Worm (Caenorhabditis elegans) whole organism, L1 larva: ENCODE measurements around the gene nhx-2.
A peak's percentile ranks its signal among the peaks of the same experiment; 100 is the strongest.

Experiments used
- alr-1 ChIP-seq: fragments of 200-800 bp; sonication (Bioruptor generic); optimal IDR thresholded peaks from 2 replicates; lab custom pipeline; 2018; ENCODE audit warnings: borderline replicate concordance, mild to moderate bottlenecking, missing genetic modification characterization, missing compliant biosample characterization
- aly-2 ChIP-seq: fragments of 150-350 bp; optimal IDR thresholded peaks from 2 replicates; lab custom pipeline; 2014; ENCODE audit warnings: missing biosample characterization, missing genetic modification characterization
- blmp-1 ChIP-seq: fragments of 150-350 bp; optimal IDR thresholded peaks from 2 replicates; lab custom pipeline; 2014; ENCODE audit warnings: missing biosample characterization, missing genetic modification characterization
- ceh-8 ChIP-seq: fragments of 200-800 bp; sonication (Bioruptor generic); optimal IDR thresholded peaks from 2 replicates; lab custom pipeline; 2018; ENCODE audit warnings: mild to moderate bottlenecking, missing genetic modification characterization, moderate library complexity, missing compliant biosample characterization
- ces-1 ChIP-seq: fragments of 150-350 bp; optimal IDR thresholded peaks from 2 replicates; lab custom pipeline; 2014; ENCODE audit warnings: missing biosample characterization, missing genetic modification reagents, missing genetic modification characterization
- dsc-1 ChIP-seq: sonication (generic microtip); optimal IDR thresholded peaks from 2 replicates; lab custom pipeline; 2016; ENCODE audit warnings: mild to moderate bottlenecking, missing genetic modification characterization, missing compliant biosample characterization
- efl-1 ChIP-seq, 4 experiments: fragments of 150-350 bp; optimal IDR thresholded peaks in 3 of 4; peaks in 1 of 4; 1 replicate in 1 of 4; 2 replicates in 3 of 4; lab custom pipeline; 2014; ENCODE audit warnings: missing biosample characterization in 2 of 4, missing genetic modification characterization in 2 of 4, missing genetic modification reagents in 2 of 4
- elt-2 ChIP-seq: sonication (generic microtip); optimal IDR thresholded peaks from 2 replicates; lab custom pipeline; 2016; ENCODE audit warnings: missing genetic modification characterization, mild to moderate bottlenecking, inconsistent platforms, missing compliant biosample characterization, missing genetic modification reagents
- elt-3 ChIP-seq, 6 experiments: fragments of 150-350 bp in 1 of 6; sonication (generic microtip); optimal IDR thresholded peaks; 2 replicates each; lab custom pipeline; 2017 to 2018; ENCODE audit warnings: missing biosample characterization in 6 of 6, missing genetic modification characterization in 6 of 6, inconsistent platforms in 1 of 6
- fkh-10 ChIP-seq: sonication (generic microtip); optimal IDR thresholded peaks from 2 replicates; lab custom pipeline; 2017; ENCODE audit warnings: missing biosample characterization, missing genetic modification reagents, missing genetic modification characterization
- hlh-4 ChIP-seq: sonication (generic microtip); optimal IDR thresholded peaks from 2 replicates; lab custom pipeline; 2016; ENCODE audit warnings: mild to moderate bottlenecking, missing genetic modification characterization, missing compliant biosample characterization
- hpl-2 ChIP-seq: fragments of 150-350 bp; optimal IDR thresholded peaks from 2 replicates; lab custom pipeline; 2014; ENCODE audit warnings: missing biosample characterization, missing genetic modification reagents, missing genetic modification characterization
- irx-1 ChIP-seq: sonication (generic microtip); optimal IDR thresholded peaks from 2 replicates; lab custom pipeline; 2016; ENCODE audit warnings: missing genetic modification characterization, missing compliant biosample characterization
- jun-1 ChIP-seq: fragments of 150-350 bp; optimal IDR thresholded peaks from 2 replicates; lab custom pipeline; 2014; ENCODE audit warnings: missing biosample characterization, missing genetic modification reagents, missing genetic modification characterization
- lin-14 ChIP-seq: fragments of 200-800 bp; sonication (Bioruptor generic); optimal IDR thresholded peaks from 2 replicates; lab custom pipeline; 2018; ENCODE audit warnings: mild to moderate bottlenecking, missing genetic modification characterization, moderate library complexity, missing compliant biosample characterization
- lin-35 ChIP-seq, 2 experiments: fragments of 150-350 bp; optimal IDR thresholded peaks; 2 replicates each; lab custom pipeline; 2014; ENCODE audit warnings: missing biosample characterization in 2 of 2, missing genetic modification characterization in 2 of 2, missing genetic modification reagents in 2 of 2
- lsy-2 ChIP-seq, 2 experiments: fragments of 150-350 bp; optimal IDR thresholded peaks; 2 replicates each; lab custom pipeline; 2014; ENCODE audit warnings: missing biosample characterization in 2 of 2, missing genetic modification characterization in 2 of 2
- mef-2 ChIP-seq: fragments of 150-350 bp; optimal IDR thresholded peaks from 2 replicates; lab custom pipeline; 2014; ENCODE audit warnings: missing biosample characterization, missing genetic modification characterization
- mep-1 ChIP-seq: fragments of 150-350 bp; optimal IDR thresholded peaks from 2 replicates; lab custom pipeline; 2014; ENCODE audit warnings: missing biosample characterization, missing genetic modification characterization
- nhr-19 ChIP-seq: fragments of 200-800 bp; sonication (Bioruptor generic); conservative IDR thresholded peaks from 2 replicates; pipeline ENCODE4 v1.3.6; 2022; ENCODE audit warnings: missing genetic modification characterization, missing compliant biosample characterization
- nhr-28 ChIP-seq: fragments of 150-350 bp; optimal IDR thresholded peaks from 2 replicates; lab custom pipeline; 2014; ENCODE audit warnings: missing biosample characterization, missing genetic modification characterization
- nhr-47 ChIP-seq: sonication (generic microtip); optimal IDR thresholded peaks from 2 replicates; lab custom pipeline; 2016; ENCODE audit warnings: mild to moderate bottlenecking, missing genetic modification characterization, moderate library complexity, missing compliant biosample characterization
- nhr-71 ChIP-seq: sonication (generic microtip); optimal IDR thresholded peaks from 2 replicates; lab custom pipeline; 2016; ENCODE audit warnings: mild to moderate bottlenecking, missing genetic modification characterization, moderate library complexity, missing compliant biosample characterization
- nhr-76 ChIP-seq: sonication (generic microtip); optimal IDR thresholded peaks from 2 replicates; lab custom pipeline; 2017; ENCODE audit warnings: missing biosample characterization, missing genetic modification characterization
- nhr-77 ChIP-seq: fragments of 150-350 bp; optimal IDR thresholded peaks from 2 replicates; lab custom pipeline; 2014; ENCODE audit warnings: missing biosample characterization, missing genetic modification characterization
- nhr-84 ChIP-seq: sonication (generic microtip); optimal IDR thresholded peaks from 2 replicates; lab custom pipeline; 2017; ENCODE audit warnings: missing biosample characterization, missing genetic modification characterization
- nhr-85 ChIP-seq: sonication (generic microtip); peaks from one replicate; lab custom pipeline; 2016; ENCODE audit warnings: missing genetic modification characterization, inconsistent platforms, missing compliant biosample characterization
- pax-3 ChIP-seq: fragments of 200-800 bp; sonication (Bioruptor generic); optimal IDR thresholded peaks from 2 replicates; lab custom pipeline; 2018; ENCODE audit warnings: mild to moderate bottlenecking, missing genetic modification characterization, moderate library complexity, missing compliant biosample characterization
- snpc-4 ChIP-seq: fragments of 150-350 bp; optimal IDR thresholded peaks from 2 replicates; lab custom pipeline; 2014; ENCODE audit warnings: missing biosample characterization, missing genetic modification characterization
- snu-23 ChIP-seq: sonication (generic microtip); optimal IDR thresholded peaks from 2 replicates; lab custom pipeline; 2016; ENCODE audit warnings: missing genetic modification characterization, missing compliant biosample characterization
- sox-4 ChIP-seq: sonication (generic microtip); optimal IDR thresholded peaks from 2 replicates; lab custom pipeline; 2016; ENCODE audit warnings: missing genetic modification characterization, missing compliant biosample characterization
- sptf-1 ChIP-seq: fragments of 150-350 bp; optimal IDR thresholded peaks from 2 replicates; lab custom pipeline; 2014; ENCODE audit warnings: missing biosample characterization, missing genetic modification characterization
- swsn-7 ChIP-seq: sonication (generic microtip); optimal IDR thresholded peaks from 2 replicates; lab custom pipeline; 2016; ENCODE audit warnings: missing genetic modification characterization, missing compliant biosample characterization
- tlp-1 ChIP-seq: fragments of 150-350 bp; optimal IDR thresholded peaks from 2 replicates; lab custom pipeline; 2014; ENCODE audit warnings: missing biosample characterization, missing genetic modification characterization
- unc-30 ChIP-seq: sonication (generic microtip); optimal IDR thresholded peaks from 2 replicates; lab custom pipeline; 2017; ENCODE audit warnings: missing biosample characterization, missing genetic modification characterization
- unc-62 ChIP-seq: fragments of 150-350 bp; optimal IDR thresholded peaks from 2 replicates; lab custom pipeline; 2014; ENCODE audit warnings: missing biosample characterization, missing genetic modification reagents, missing genetic modification characterization
- unc-86 ChIP-seq: sonication (generic microtip); optimal IDR thresholded peaks from 2 replicates; lab custom pipeline; 2016; ENCODE audit warnings: missing genetic modification characterization, missing compliant biosample characterization
- vab-15 ChIP-seq: sonication (generic microtip); optimal IDR thresholded peaks from 2 replicates; lab custom pipeline; 2017; ENCODE audit warnings: missing genotype, mild to moderate bottlenecking, missing genetic modification characterization, missing compliant biosample characterization
- zip-4 ChIP-seq: fragments of 200-800 bp; sonication (Bioruptor generic); optimal IDR thresholded peaks from 2 replicates; lab custom pipeline; 2018; ENCODE audit warnings: mild to moderate bottlenecking, missing genetic modification characterization, moderate library complexity, missing compliant biosample characterization
- ztf-11 ChIP-seq, 2 experiments: sonication (generic microtip); optimal IDR thresholded peaks; 2 replicates each; lab custom pipeline; 2016 to 2017; ENCODE audit warnings: missing genetic modification characterization in 2 of 2, missing biosample characterization in 1 of 2, missing compliant biosample characterization in 1 of 2

nhx-2 gene

ce11 chrII:7722784-7723183 lies 29.0 kb upstream of the nhx-2 start (continued):
- TF ChIP-seq lsy-2 (tag; optimal IDR thresholded peaks at IDR 0.05; lab: Kevin White, UChicago) (peak in 1 of 2 experiments; percentile 28), ceh-8 (GFP tag; lab: Kevin White, UChicago) (no peak), elt-3 (tag; optimal IDR thresholded peaks at IDR 0.05; lab: Kevin White, UChicago) (no peak), ces-1 (GFP tag; lab: Kevin White, UChicago) (no peak)
- TF ChIP-seq, all 84 proteins: peak for 6

ce11 chrII:7720479-7720878 lies 26.7 kb upstream of the nhx-2 start:
- peak; percentile 13 for TF ChIP-seq nhr-71 (tag; lab: Kevin White, UChicago)
- no peak for TF ChIP-seq mef-2
- peak; percentile 26 for TF ChIP-seq lin-14 (GFP tag; lab: Kevin White, UChicago)
- TF ChIP-seq hlh-4 (tag; lab: Kevin White, UChicago): no peak
- no peak for TF ChIP-seq elt-2 (tag; lab: Kevin White, UChicago)
- peak; percentile 4 for TF ChIP-seq snu-23

ce11 chrII:7719039-7719438 lies 25.3 kb upstream of the nhx-2 start:
- no peak for TF ChIP-seq efl-1 (optimal IDR thresholded peaks at IDR 0.05; lab: Kevin White, UChicago)
- TF ChIP-seq efl-1 (GFP tag; optimal IDR thresholded peaks at IDR 0.05 in 1 of 2; lab: Kevin White, UChicago): peak in 1 of 2 experiments; percentile 39
- peak; percentile 68 for TF ChIP-seq lin-14 (GFP tag; lab: Kevin White, UChicago)
- TF ChIP-seq snpc-4 (tag; lab: Kevin White, UChicago): no peak
- TF ChIP-seq nhr-71 (tag; lab: Kevin White, UChicago): peak; percentile 2
- peak; percentile 78 for TF ChIP-seq fkh-10

ce11 chrII:7718491-7718890 lies 24.7 kb upstream of the nhx-2 start, which contains the start of gene cpna-5:
Gene cpna-5 (minus strand): TSS chrII:7718591.
- TF ChIP-seq ztf-11 (tag; optimal IDR thresholded peaks at IDR 0.05; lab: Kevin White, UChicago) (no peak), vab-15 (tag; lab: Kevin White, UChicago) (no peak), efl-1 (optimal IDR thresholded peaks at IDR 0.05; lab: Kevin White, UChicago) (no peak), efl-1 (GFP tag; optimal IDR thresholded peaks at IDR 0.05 in 1 of 2; lab: Kevin White, UChicago) (no peak)

ce11 chrII:7716112-7716511 lies 22.4 kb upstream of the nhx-2 start:
- TF ChIP-seq unc-86 (tag; lab: Kevin White, UChicago) (peak; percentile 23), sptf-1 (tag; lab: Kevin White, UChicago) (no peak), lin-14 (GFP tag; lab: Kevin White, UChicago) (peak; percentile 65), fkh-10 (peak; percentile 89), nhr-28 (tag; lab: Kevin White, UChicago) (no peak), nhr-71 (tag; lab: Kevin White, UChicago) (peak; percentile 33), mep-1 (tag; lab: Kevin White, UChicago) (peak; percentile 10)

- TF ChIP-seq zip-4 (GFP tag; lab: Kevin White, UChicago): no peak
- no peak for TF ChIP-seq swsn-7 (tag; lab: Kevin White, UChicago)
- TF ChIP-seq fkh-10: peak; percentile 95
- TF ChIP-seq nhr-76 (tag; lab: Kevin White, UChicago): no peak
- no peak for TF ChIP-seq nhr-77 (tag; lab: Kevin White, UChicago)
- no peak for TF ChIP-seq tlp-1 (tag; lab: Kevin White, UChicago)
- TF ChIP-seq aly-2: no peak
- TF ChIP-seq irx-1 (tag; lab: Kevin White, UChicago): peak; percentile 25
- no peak for TF ChIP-seq jun-1 (tag; lab: Kevin White, UChicago)
- no peak for TF ChIP-seq lin-35 (GFP tag; optimal IDR thresholded peaks at IDR 0.05; lab: Kevin White, UChicago)
- peak; percentile 49 for TF ChIP-seq nhr-71 (tag; lab: Kevin White, UChicago)
- TF ChIP-seq unc-62 (GFP tag; lab: Kevin White, UChicago): no peak
- TF ChIP-seq mef-2: no peak
- TF ChIP-seq elt-3 (tag; optimal IDR thresholded peaks at IDR 0.05; lab: Kevin White, UChicago): no peak
- no peak for TF ChIP-seq nhr-85 (tag; lab: Kevin White, UChicago)
- TF ChIP-seq alr-1 (tag; lab: Kevin White, UChicago): no peak
- TF ChIP-seq nhr-19 (GFP tag; lab: Robert Waterston, UW): no peak
- peak; percentile 29 to 43 for TF ChIP-seq lsy-2 (tag; optimal IDR thresholded peaks at IDR 0.05; lab: Kevin White, UChicago)
- TF ChIP-seq sox-4 (tag; lab: Kevin White, UChicago): no peak
- TF ChIP-seq unc-86 (tag; lab: Kevin White, UChicago): peak; percentile 20
- no peak for TF ChIP-seq pax-3 (tag; lab: Kevin White, UChicago)
- TF ChIP-seq dsc-1: no peak
- no peak for TF ChIP-seq blmp-1
- peak; percentile 23 for TF ChIP-seq nhr-47
- no peak for TF ChIP-seq nhr-84 (tag; lab: Kevin White, UChicago)
- TF ChIP-seq hpl-2 (GFP tag; lab: Kevin White, UChicago): no peak
- TF ChIP-seq unc-30: no peak
Measured at ce11 chrII:7714614-7715186, 20.9 kb upstream of the nhx-2 start.
